Fruit fly (Drosophila melanogaster): ENCODE results near the gene CG12531.
A peak's percentile ranks its signal among the peaks of the same experiment; 100 is the strongest.

The CG12531 gene

dm6 chrX:19711936-19712335 is 6.8 kb upstream of the CG12531 start:
- no peak for TF ChIP-seq CTCF (optimal IDR thresholded peaks at IDR 0.05)
- no peak for TF ChIP-seq CG8478 (optimal IDR thresholded peaks at IDR 0.05)

- TF ChIP-seq CTCF (optimal IDR thresholded peaks at IDR 0.05) (no peak), CG8478 (optimal IDR thresholded peaks at IDR 0.05) (no peak)
Measured at dm6 chrX:19712898-19713627, 5.7 kb upstream of the CG12531 start, which contains the start of gene meso18E. Gene meso18E (minus strand): TSS chrX:19713045.

dm6 chrX:19714816-19715215 is 3.9 kb upstream of the CG12531 start:
- TF ChIP-seq CG8478 (optimal IDR thresholded peaks at IDR 0.05) (no peak), CTCF (optimal IDR thresholded peaks at IDR 0.05) (no peak)

- TF ChIP-seq CTCF (optimal IDR thresholded peaks at IDR 0.05) (no peak), CG8478 (optimal IDR thresholded peaks at IDR 0.05) (no peak)
Measured at dm6 chrX:19716325-19716917, 2.3 kb upstream of the CG12531 start.

- TF ChIP-seq CG8478 (optimal IDR thresholded peaks at IDR 0.05) (no peak), CTCF (optimal IDR thresholded peaks at IDR 0.05) (no peak)
Measured at dm6 chrX:19717041-19717440, 1.7 kb upstream of the CG12531 start.

dm6 chrX:19730844-19731243 is 12.1 kb downstream of the CG12531 start, which contains the start of gene AP-1-2beta:
Gene AP-1-2beta (plus strand): TSS chrX:19731004.
- TF ChIP-seq CTCF (optimal IDR thresholded peaks at IDR 0.05) (no peak), CG8478 (optimal IDR thresholded peaks at IDR 0.05) (no peak)

- TF ChIP-seq CG8478 (optimal IDR thresholded peaks at IDR 0.05) (no peak), CTCF (optimal IDR thresholded peaks at IDR 0.05) (no peak)
Measured at dm6 chrX:19735270-19735669, 16.5 kb downstream of the CG12531 start, which contains the start of gene CG14234. Gene CG14234 (plus strand): TSS chrX:19735570.

- no peak for TF ChIP-seq CG8478 (optimal IDR thresholded peaks at IDR 0.05)
- TF ChIP-seq CTCF (optimal IDR thresholded peaks at IDR 0.05) = no peak
Measured at dm6 chrX:19737872-19738271, 19.1 kb downstream of the CG12531 start.

- TF ChIP-seq CTCF (optimal IDR thresholded peaks at IDR 0.05) (peak; percentile 33 to 57), CG8478 (optimal IDR thresholded peaks at IDR 0.05) (no peak)
Measured at dm6 chrX:19744003-19744488, 25.3 kb downstream of the CG12531 start, which contains the start of the genes CG18809, COX6B, CG33932 and Rpp20. Gene CG18809 (minus strand): TSS chrX:19744335. Gene COX6B (minus strand): TSS chrX:19744335. Gene CG33932 (plus strand): TSS chrX:19744431. Gene Rpp20 (plus strand): TSS chrX:19744431.

- TF ChIP-seq CG8478 (optimal IDR thresholded peaks at IDR 0.05) (no peak), CTCF (optimal IDR thresholded peaks at IDR 0.05) (no peak)
Measured at dm6 chrX:19745908-19746604, 27.3 kb downstream of the CG12531 start, which contains the start of gene parvin. Gene parvin (plus strand): TSS chrX:19746041.

- TF ChIP-seq CG8478 (optimal IDR thresholded peaks at IDR 0.05) (no peak), CTCF (optimal IDR thresholded peaks at IDR 0.05) (no peak)
Measured at dm6 chrX:19748014-19748413, 29.3 kb downstream of the CG12531 start, which contains the start of gene Alr. Gene Alr (plus strand): TSS chrX:19748314.

dm6 chrX:19748565-19748964 is 29.8 kb downstream of the CG12531 start:
- TF ChIP-seq CG8478 (optimal IDR thresholded peaks at IDR 0.05) = no peak
- TF ChIP-seq CTCF (optimal IDR thresholded peaks at IDR 0.05) = peak in 1 of 2 experiments; percentile 37

dm6 chrX:19750626-19751149 is 32.0 kb downstream of the CG12531 start, which contains the start of gene Abcd3:
Gene Abcd3 (plus strand): TSS chrX:19750770.
- TF ChIP-seq CTCF (optimal IDR thresholded peaks at IDR 0.05) (no peak), CG8478 (optimal IDR thresholded peaks at IDR 0.05) (no peak)

dm6 chrX:19752344-19752743 is 33.6 kb downstream of the CG12531 start:
- TF ChIP-seq CG8478 (optimal IDR thresholded peaks at IDR 0.05) (no peak), CTCF (optimal IDR thresholded peaks at IDR 0.05) (no peak)

- TF ChIP-seq CG8478 (optimal IDR thresholded peaks at IDR 0.05) (no peak), CTCF (optimal IDR thresholded peaks at IDR 0.05) (no peak)
Measured at dm6 chrX:19753710-19754109, 35.0 kb downstream of the CG12531 start.

Data from S2 (cell line).